Worm (Caenorhabditis elegans) whole organism, L4 larva: Measurements from ENCODE around the gene dyf-11.

Experiments used
- ZK337.2 ChIP-seq: fragments of 200-800 bp; sonication (Bioruptor generic); IDR thresholded peaks from 2 replicates; pipeline ENCODE4 v1.3.6; 2022; ENCODE audit warnings: missing genetic modification reagents, missing genetic modification characterization, missing compliant biosample characterization
- dpl-1 ChIP-seq: fragments of 150-350 bp; optimal IDR thresholded peaks from 2 replicates; lab custom pipeline; 2014; ENCODE audit warnings: missing biosample characterization, missing genetic modification reagents, missing genetic modification characterization
- egl-27 ChIP-seq: sonication (generic microtip); optimal IDR thresholded peaks from 3 replicates; lab custom pipeline; 2017; ENCODE audit warnings: missing biosample characterization, missing genetic modification reagents, missing genetic modification characterization
- fkh-10 ChIP-seq: fragments of 150-350 bp; optimal IDR thresholded peaks from 2 replicates; lab custom pipeline; 2014; ENCODE audit warnings: missing biosample characterization, missing genetic modification reagents, missing genetic modification characterization
- fos-1 ChIP-seq: fragments of 150-350 bp; optimal IDR thresholded peaks from 2 replicates; lab custom pipeline; 2014; ENCODE audit warnings: missing biosample characterization, missing genetic modification characterization
- hif-1 ChIP-seq, 2 experiments: sonication (generic microtip); optimal IDR thresholded peaks; 2 replicates each; lab custom pipeline; 2016 to 2017; ENCODE audit warnings: missing compliant biosample characterization in 2 of 2, missing genetic modification characterization in 2 of 2, missing genetic modification reagents in 2 of 2, missing genotype in 2 of 2, mild to moderate bottlenecking in 1 of 2
- lin-15B ChIP-seq: fragments of 150-350 bp; sonication (generic microtip); optimal IDR thresholded peaks from 3 replicates; lab custom pipeline; 2014; ENCODE audit warnings: missing biosample characterization, missing genetic modification characterization
- lir-3 ChIP-seq: sonication (generic microtip); optimal IDR thresholded peaks from 2 replicates; lab custom pipeline; 2016; ENCODE audit warnings: mild to moderate bottlenecking, missing genetic modification characterization, missing compliant biosample characterization
- mdt-29 ChIP-seq: fragments of 200-800 bp; sonication (Bioruptor generic); IDR thresholded peaks from 2 replicates; pipeline ENCODE4 v1.3.6; 2022; ENCODE audit warnings: missing genetic modification reagents, missing genetic modification characterization, missing compliant biosample characterization
- nhr-10 ChIP-seq: fragments of 150-350 bp; optimal IDR thresholded peaks from 2 replicates; lab custom pipeline; 2014; ENCODE audit warnings: missing biosample characterization, missing genetic modification characterization
- pqm-1 ChIP-seq: sonication (generic microtip); optimal IDR thresholded peaks from 2 replicates; lab custom pipeline; 2017; ENCODE audit warnings: missing biosample characterization, missing genetic modification characterization
- skn-1 ChIP-seq: fragments of 150-350 bp; optimal IDR thresholded peaks from 2 replicates; lab custom pipeline; 2014; ENCODE audit warnings: missing biosample characterization, missing genetic modification characterization
- snpc-4 ChIP-seq: fragments of 150-350 bp; optimal IDR thresholded peaks from 2 replicates; lab custom pipeline; 2014; ENCODE audit warnings: missing biosample characterization, missing genetic modification characterization
- unc-62 ChIP-seq, 3 experiments: fragments of 150-350 bp in 1 of 3; sonication (generic microtip); optimal IDR thresholded peaks in 2 of 3; peaks in 1 of 3; 1 replicate in 1 of 3; 2 replicates in 2 of 3; lab custom pipeline; 2014 to 2017; ENCODE audit warnings: missing biosample characterization in 3 of 3, missing genetic modification characterization in 3 of 3, missing genetic modification reagents in 3 of 3, missing genotype in 1 of 3

DNA sequence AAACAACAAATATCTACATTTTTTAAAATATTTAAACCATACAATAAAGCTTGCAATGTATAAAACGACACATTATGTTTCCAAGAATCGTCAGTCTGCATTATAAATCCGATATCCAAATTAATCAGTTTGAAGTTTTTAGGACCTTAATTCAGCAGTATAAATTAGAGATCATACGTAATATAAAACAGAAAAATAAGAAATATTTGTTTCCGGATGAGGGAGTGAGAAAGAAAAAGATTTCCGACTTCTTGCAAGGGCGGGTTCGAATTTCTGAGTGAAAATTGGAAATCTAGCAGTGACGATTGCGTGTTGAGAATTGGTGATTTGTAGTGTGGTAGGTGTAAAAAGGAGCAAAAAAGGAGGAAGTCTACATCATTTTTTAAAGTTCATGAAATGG, 28.0 kb upstream of the dyf-11 start, which contains the start of gene npr-19:
- TF ChIP-seq lin-15B (no peak), egl-27 (tag; lab: Kevin White, UChicago) (no peak), unc-62 (GFP tag; optimal IDR thresholded peaks at IDR 0.05 in 1 of 2; lab: Kevin White, UChicago) (no peak), unc-62 (tag; optimal IDR thresholded peaks at IDR 0.05; lab: Kevin White, UChicago) (no peak), dpl-1 (GFP tag; lab: Kevin White, UChicago) (no peak), fos-1 (tag; lab: Kevin White, UChicago) (no peak), lir-3 (no peak), mdt-29 (no peak), nhr-10 (tag; lab: Kevin White, UChicago) (no peak), snpc-4 (tag; lab: Kevin White, UChicago) (no peak), skn-1 (tag; lab: Kevin White, UChicago) (no peak), fkh-10 (GFP tag; lab: Kevin White, UChicago) (no peak), ZK337.2 (no peak), hif-1 (tag; optimal IDR thresholded peaks at IDR 0.05; lab: Kevin White, UChicago) (no peak), pqm-1 (tag; lab: Kevin White, UChicago) (no peak)
